Worm (Caenorhabditis elegans) whole organism, mixed stage, embryonic: ENCODE measurements around the gene K01D12.7.

Experiments
- M03D4.4 ChIP-seq: sonication (generic microtip); optimal IDR thresholded peaks from 2 replicates; lab custom pipeline; 2017; ENCODE audit warnings: mild to moderate bottlenecking, missing genetic modification characterization, missing compliant biosample characterization
- ceh-83 ChIP-seq: fragments of 200-800 bp; sonication (Bioruptor generic); optimal IDR thresholded peaks from 2 replicates; lab custom pipeline; 2018; ENCODE audit warnings: mild to moderate bottlenecking, missing genetic modification characterization, missing compliant biosample characterization
- hlh-1 ChIP-seq: fragments of 150-350 bp; optimal IDR thresholded peaks from 2 replicates; lab custom pipeline; 2014; ENCODE audit warnings: missing biosample characterization, missing genetic modification reagents, missing genetic modification characterization
- lsy-2 ChIP-seq: fragments of 150-350 bp; optimal IDR thresholded peaks from 2 replicates; lab custom pipeline; 2014; ENCODE audit warnings: missing biosample characterization, missing genetic modification characterization
- pha-4 ChIP-seq: fragments of 150-350 bp; optimal IDR thresholded peaks from 2 replicates; lab custom pipeline; 2018; ENCODE audit warnings: missing biosample characterization, missing genetic modification reagents, missing genetic modification characterization
- snpc-4 ChIP-seq: fragments of 150-350 bp; optimal IDR thresholded peaks from 2 replicates; lab custom pipeline; 2014; ENCODE audit warnings: missing biosample characterization, missing genetic modification characterization
- sptf-1 ChIP-seq: sonication (generic microtip); optimal IDR thresholded peaks from 2 replicates; lab custom pipeline; 2017; ENCODE audit warnings: mild to moderate bottlenecking, missing genetic modification characterization, moderate library complexity, missing compliant biosample characterization
- unc-62 ChIP-seq: fragments of 150-350 bp; optimal IDR thresholded peaks from 2 replicates; lab custom pipeline; 2014; ENCODE audit warnings: missing biosample characterization, missing genetic modification reagents, missing genetic modification characterization

DNA sequence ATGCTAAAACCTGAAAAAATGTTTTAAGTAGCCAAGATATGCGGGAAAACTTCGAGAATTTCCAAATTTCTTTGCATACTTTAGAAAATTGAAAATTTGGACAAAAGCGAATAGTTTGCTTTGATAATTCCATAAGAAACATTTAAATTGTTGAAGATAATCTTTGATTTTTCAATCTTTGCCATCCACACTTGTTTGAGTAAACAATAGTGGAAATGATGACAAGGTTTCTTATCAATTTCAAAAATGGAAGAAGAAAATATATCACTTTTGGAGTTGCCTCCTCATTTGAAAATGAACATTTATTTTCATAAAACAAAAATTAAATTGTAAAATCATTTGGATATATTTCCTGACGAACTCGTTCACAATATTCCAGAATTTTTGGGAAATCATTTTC, 13.1 kb upstream of the K01D12.7 start:
- TF ChIP-seq unc-62 (GFP tag; lab: Kevin White, UChicago), result no peak
- TF ChIP-seq M03D4.4, result no peak
- TF ChIP-seq snpc-4, result no peak
- TF ChIP-seq hlh-1 (tag; lab: Kevin White, UChicago), result no peak
- TF ChIP-seq pha-4 (tag; lab: Kevin White, UChicago), result no peak
- no peak for TF ChIP-seq lsy-2 (tag; lab: Kevin White, UChicago)
- TF ChIP-seq ceh-83 (GFP tag; lab: Kevin White, UChicago), result no peak
- TF ChIP-seq sptf-1 (tag; lab: Kevin White, UChicago), result no peak
